Worm (Caenorhabditis elegans): ENCODE data around the gene spp-22.

spp-22 gene

ce11 chrX:7211405-7211804 is at the start of gene spp-22:
TSS of gene spp-22 (plus strand) at chrX:7211705.
- no peak for TF ChIP-seq unc-62 (GFP tag; optimal IDR thresholded peaks at IDR 0.05)

DNA sequence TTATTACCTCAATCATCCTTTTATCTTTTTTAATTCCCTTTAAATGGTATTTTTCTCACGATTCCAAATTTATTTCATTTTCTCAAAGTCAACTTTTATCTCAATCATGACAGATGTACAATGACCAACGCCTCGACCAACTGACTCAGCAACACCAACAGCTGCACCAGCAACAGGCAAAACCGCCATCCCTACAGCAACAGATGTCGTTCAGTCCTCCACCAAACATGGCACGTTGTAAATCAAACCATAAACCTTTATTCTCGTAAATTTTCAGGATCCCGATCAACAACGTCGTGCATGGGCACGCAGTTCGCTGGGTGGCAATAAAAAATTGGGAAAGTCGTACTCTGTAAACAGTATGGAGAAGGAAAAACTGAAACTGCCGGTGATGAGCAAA is 48.7 kb upstream of the spp-22 start:
- TF ChIP-seq unc-62 (GFP tag; optimal IDR thresholded peaks at IDR 0.05), result no peak

DNA sequence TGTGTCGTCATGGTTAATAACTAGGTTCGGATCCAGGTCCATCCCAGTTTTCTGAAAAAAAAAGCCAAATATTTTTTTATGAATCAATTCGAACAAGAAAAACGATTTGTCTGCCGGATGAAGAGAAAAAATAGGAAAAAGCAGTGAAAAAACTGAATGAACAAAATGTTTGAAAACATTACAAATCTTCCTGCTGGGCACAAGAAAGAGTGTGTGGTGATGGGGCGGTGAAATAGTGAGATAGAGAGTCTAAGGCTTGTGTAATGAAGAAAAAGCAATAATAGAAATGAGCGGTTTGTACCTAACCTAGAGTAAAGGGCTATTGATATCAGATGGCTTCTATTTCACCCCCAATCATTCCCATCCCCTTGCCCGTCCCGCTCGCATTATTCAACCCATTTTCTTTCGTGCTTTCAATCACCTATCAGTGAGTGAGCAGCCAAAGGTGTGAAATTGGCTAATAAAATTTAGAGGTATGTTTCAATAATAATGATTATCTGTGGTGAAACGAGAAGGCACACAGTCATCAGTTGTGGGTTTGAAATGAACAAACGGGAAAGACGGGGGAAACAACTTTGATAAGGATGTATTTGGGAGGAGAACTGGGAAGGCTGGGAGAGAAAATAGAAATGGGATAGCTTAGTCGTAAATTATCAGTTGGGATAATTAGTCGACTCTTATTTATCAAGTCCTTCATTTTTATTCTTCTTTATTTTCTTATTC is 40.8 kb upstream of the spp-22 start, which contains the start of gene bar-1:
bar-1 (minus strand) TSS at position 51 of the 723 bp plus-strand sequence.
- no peak for TF ChIP-seq unc-62 (GFP tag; optimal IDR thresholded peaks at IDR 0.05)

- no peak for TF ChIP-seq unc-62 (GFP tag; optimal IDR thresholded peaks at IDR 0.05)
Observed at ce11 chrX:7175389-7175788, 36.1 kb upstream of the spp-22 start.

ce11 chrX:7176817-7177216 is 34.7 kb upstream of the spp-22 start:
- TF ChIP-seq unc-62 (GFP tag; optimal IDR thresholded peaks at IDR 0.05), result no peak

DNA sequence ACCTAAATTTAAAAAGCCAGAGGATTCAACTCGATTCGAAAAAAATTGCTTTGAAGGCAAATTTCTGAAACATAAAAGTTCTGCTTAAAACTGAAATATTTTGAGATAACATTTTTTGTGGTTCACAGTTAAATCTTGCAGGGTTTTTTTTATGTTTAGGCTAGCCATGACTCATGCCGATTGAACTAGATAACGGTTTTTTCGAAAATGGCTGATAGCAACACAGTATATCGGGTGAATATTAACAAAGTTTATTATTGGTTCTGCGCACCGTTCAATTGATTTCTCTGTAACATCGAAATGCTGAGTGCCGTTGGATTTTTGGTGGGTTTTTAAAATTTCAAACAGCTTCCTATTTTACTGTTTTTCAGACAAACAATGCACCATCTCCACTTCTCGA is 34.2 kb upstream of the spp-22 start, which contains the start of gene F43E12.1:
F43E12.1 (plus strand) TSS at position 301 of the 400 bp plus-strand sequence.
- no peak for TF ChIP-seq unc-62 (GFP tag; optimal IDR thresholded peaks at IDR 0.05)

DNA sequence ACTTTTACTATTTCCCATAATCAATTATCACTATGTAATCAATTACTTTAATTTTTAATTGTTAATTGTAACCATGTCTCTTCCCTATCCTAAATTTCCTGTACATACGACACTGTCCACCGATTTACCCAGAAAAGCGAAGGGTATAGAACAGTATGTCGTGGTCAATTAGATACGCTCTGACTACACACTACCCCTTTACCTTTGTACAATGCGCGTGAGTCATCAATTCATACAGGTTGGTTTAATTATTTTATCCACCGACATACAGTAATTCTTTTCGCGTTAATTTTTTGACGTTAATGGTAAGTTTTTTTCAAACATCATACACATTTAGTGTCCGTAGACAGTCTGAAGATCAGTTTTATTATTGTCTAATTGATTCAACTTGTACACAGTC is 29.9 kb upstream of the spp-22 start:
- no peak for TF ChIP-seq unc-62 (GFP tag; optimal IDR thresholded peaks at IDR 0.05)

ce11 chrX:7187602-7188001 is 23.9 kb upstream of the spp-22 start, which contains the start of gene C55B6.4:
TSS of gene C55B6.4 (minus strand) at chrX:7187702.
- no peak for TF ChIP-seq unc-62 (GFP tag; optimal IDR thresholded peaks at IDR 0.05)

DNA sequence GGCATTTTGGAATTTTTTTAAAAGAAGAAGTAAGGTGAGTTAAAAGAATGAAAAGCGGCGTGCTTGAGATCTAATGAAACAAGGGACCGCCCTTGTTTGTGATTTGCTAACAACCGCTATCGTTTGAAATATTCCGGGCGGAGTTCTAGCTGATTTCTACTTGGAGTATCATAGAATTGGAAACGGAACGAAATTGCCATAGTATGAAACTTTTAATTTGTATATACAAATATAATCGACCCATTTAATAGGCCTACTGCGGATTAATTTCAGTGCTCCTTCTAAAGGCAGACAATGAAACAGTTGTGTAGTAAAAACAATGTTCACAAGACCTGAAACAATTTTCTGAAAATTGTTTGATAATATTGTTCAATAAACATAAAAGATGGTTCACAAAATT is 19.6 kb upstream of the spp-22 start, which contains the start of gene C55B6.7:
C55B6.7 (minus strand) TSS at position 101 of the 400 bp plus-strand sequence.
- TF ChIP-seq unc-62 (GFP tag; optimal IDR thresholded peaks at IDR 0.05), result no peak

ce11 chrX:7193894-7194614 is 17.5 kb upstream of the spp-22 start, which contains the start of gene dnj-7:
TSS of gene dnj-7 (plus strand) at chrX:7194564.
- no peak for TF ChIP-seq unc-62 (GFP tag; optimal IDR thresholded peaks at IDR 0.05)

ce11 chrX:7199831-7200414 is 11.6 kb upstream of the spp-22 start, which contains the start of gene C55B6.1:
TSS of gene C55B6.1 (plus strand) at chrX:7200364.
- no peak for TF ChIP-seq unc-62 (GFP tag; optimal IDR thresholded peaks at IDR 0.05)

DNA sequence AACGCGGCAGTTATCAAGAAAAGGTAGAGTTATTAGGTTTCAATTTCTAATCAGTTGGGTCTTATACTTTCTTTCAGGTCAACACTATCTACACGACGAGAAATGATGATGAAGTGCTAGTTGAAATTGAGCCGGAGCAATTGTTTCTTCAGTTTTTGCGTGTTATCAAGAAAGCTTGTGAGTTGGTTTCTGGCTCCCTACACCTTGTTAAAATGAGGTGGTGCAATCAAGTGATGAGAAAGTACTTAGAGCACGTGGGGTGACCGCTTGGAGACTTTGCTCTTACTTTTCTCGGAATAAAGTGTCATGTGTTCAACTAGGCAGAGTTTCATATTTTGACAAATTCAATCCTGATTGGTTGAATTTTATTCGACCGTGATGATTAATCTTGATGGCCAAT is 11.0 kb upstream of the spp-22 start:
- no peak for TF ChIP-seq unc-62 (GFP tag; optimal IDR thresholded peaks at IDR 0.05)

ce11 chrX:7204175-7204574 is 7.3 kb upstream of the spp-22 start:
- TF ChIP-seq unc-62 (GFP tag; optimal IDR thresholded peaks at IDR 0.05), result no peak

DNA sequence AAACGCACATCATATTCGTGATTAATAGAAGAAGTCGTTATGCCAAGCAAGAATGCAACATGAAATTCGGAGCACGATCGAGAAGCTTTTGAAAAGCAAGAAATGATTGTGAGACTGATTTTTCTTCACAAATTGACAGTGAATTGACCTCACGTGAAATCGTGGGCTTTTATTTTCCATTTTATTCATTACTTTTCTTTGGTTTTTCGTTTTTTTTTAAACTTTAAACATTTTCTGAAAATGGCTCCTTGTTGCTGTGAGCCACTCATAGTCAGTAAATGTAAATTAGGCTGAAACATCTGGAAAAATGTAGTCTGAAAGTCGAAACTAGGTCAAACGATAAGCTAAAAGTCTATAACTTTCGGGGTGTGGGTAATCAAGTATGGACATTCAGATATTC is 6.3 kb upstream of the spp-22 start, which contains the start of gene C55B6.5:
C55B6.5 (minus strand) TSS at position 101 of the 400 bp plus-strand sequence.
- no peak for TF ChIP-seq unc-62 (GFP tag; optimal IDR thresholded peaks at IDR 0.05)

ce11 chrX:7206419-7206818 is 5.1 kb upstream of the spp-22 start, which contains the start of gene ZK867.2:
TSS of gene ZK867.2 (plus strand) at chrX:7206719.
- no peak for TF ChIP-seq unc-62 (GFP tag; optimal IDR thresholded peaks at IDR 0.05)

DNA sequence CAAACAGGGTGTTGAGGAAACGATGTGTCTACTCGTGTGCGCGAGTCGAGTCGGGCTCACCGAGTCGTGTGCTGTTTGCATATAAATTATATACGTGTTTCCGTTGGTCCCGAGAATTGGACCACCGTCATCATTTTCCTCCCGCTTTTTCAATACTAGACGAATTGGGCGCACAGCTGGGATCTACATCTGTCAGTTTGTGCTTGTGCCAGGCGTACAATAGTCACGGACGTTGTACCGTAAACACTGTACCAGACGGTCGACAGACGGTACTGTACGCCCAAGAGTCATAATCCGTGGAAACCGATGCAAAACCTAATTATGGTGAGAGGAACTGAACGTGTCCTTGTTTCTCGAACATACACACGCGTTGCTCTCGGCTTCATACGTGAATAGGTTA is 2.4 kb upstream of the spp-22 start:
- TF ChIP-seq unc-62 (GFP tag; optimal IDR thresholded peaks at IDR 0.05), result no peak
